Worm (Caenorhabditis elegans) whole organism, L4 larva: ENCODE measurements around the gene epg-7.
A peak's percentile ranks its signal among the peaks of the same experiment; 100 is the strongest.

ENCODE experiments used
- D1046.2 ChIP-seq: fragments of 200-800 bp; sonication (Bioruptor generic); IDR thresholded peaks from 2 replicates; pipeline ENCODE4 v1.3.6; 2022; ENCODE audit warnings: missing genetic modification characterization, missing compliant biosample characterization
- F10B5.3 ChIP-seq: sonication (generic microtip); optimal IDR thresholded peaks from 2 replicates; lab custom pipeline; 2016; ENCODE audit warnings: mild to moderate bottlenecking, missing genetic modification characterization, missing compliant biosample characterization
- R02D3.7 ChIP-seq: fragments of 150-350 bp; sonication (generic microtip); optimal IDR thresholded peaks from 3 replicates; lab custom pipeline; 2014; ENCODE audit warnings: missing biosample characterization, missing genetic modification characterization
- T20F7.1 ChIP-seq: fragments of 200-800 bp; sonication (Bioruptor generic); optimal IDR thresholded peaks from 2 replicates; lab custom pipeline; 2018; ENCODE audit warnings: mild to moderate bottlenecking, missing genetic modification characterization, missing compliant biosample characterization
- Y105C5A.15 ChIP-seq: fragments of 200-800 bp; sonication (Bioruptor generic); IDR thresholded peaks from 2 replicates; pipeline ENCODE4 v1.3.6; 2022; ENCODE audit warnings: missing genetic modification characterization, missing compliant biosample characterization
- Y5F2A.4 ChIP-seq: fragments of 200-800 bp; sonication (Bioruptor generic); optimal IDR thresholded peaks from 2 replicates; lab custom pipeline; 2018; ENCODE audit warnings: mild to moderate bottlenecking, missing genetic modification characterization, missing compliant biosample characterization
- ZK546.5 ChIP-seq, 2 experiments: sonication (generic microtip); optimal IDR thresholded peaks; 2 replicates each; lab custom pipeline; 2017; ENCODE audit warnings: missing biosample characterization in 2 of 2, missing genetic modification characterization in 2 of 2
- aha-1 ChIP-seq: fragments of 150-350 bp; peaks from one replicate; lab custom pipeline; 2014; ENCODE audit warnings: missing biosample characterization, missing genetic modification characterization
- aly-2 ChIP-seq: sonication (generic microtip); optimal IDR thresholded peaks from 2 replicates; lab custom pipeline; 2018; ENCODE audit warnings: missing biosample characterization, missing genetic modification characterization
- ama-1 ChIP-seq: fragments of 150-350 bp; optimal IDR thresholded peaks from 2 replicates; lab custom pipeline; 2014; ENCODE audit warnings: inconsistent platforms, mixed read lengths
- arid-1 ChIP-seq: fragments of 200-800 bp; sonication (Bioruptor generic); conservative IDR thresholded peaks from 2 replicates; pipeline ENCODE4 v1.3.6; 2022; ENCODE audit warnings: missing genetic modification reagents, missing genetic modification characterization, missing compliant biosample characterization
- attf-4 ChIP-seq: sonication (generic microtip); optimal IDR thresholded peaks from 3 replicates; lab custom pipeline; 2017; ENCODE audit warnings: missing biosample characterization, missing genetic modification characterization
- ceh-20 ChIP-seq: fragments of 200-800 bp; sonication (Bioruptor generic); IDR thresholded peaks from 2 replicates; pipeline ENCODE4 v1.3.6; 2022; ENCODE audit warnings: missing genetic modification reagents, missing genetic modification characterization, missing compliant biosample characterization
- ceh-28 ChIP-seq: fragments of 150-350 bp; optimal IDR thresholded peaks from 2 replicates; lab custom pipeline; 2014; ENCODE audit warnings: missing biosample characterization, missing genetic modification reagents, missing genetic modification characterization
- ces-1 ChIP-seq: fragments of 150-350 bp; sonication (generic microtip); optimal IDR thresholded peaks from 4 replicates; lab custom pipeline; 2014; ENCODE audit warnings: missing biosample characterization, missing genetic modification reagents, missing genetic modification characterization
- ctbp-1 ChIP-seq: fragments of 200-800 bp; sonication (Bioruptor generic); IDR thresholded peaks from 2 replicates; pipeline ENCODE4 v1.3.6; 2022; ENCODE audit warnings: missing genetic modification reagents, missing genetic modification characterization, missing compliant biosample characterization
- daf-19 ChIP-seq: fragments of 200-800 bp; sonication (Bioruptor generic); conservative IDR thresholded peaks from 2 replicates; pipeline ENCODE4 v1.3.6; 2022; ENCODE audit warnings: missing genetic modification characterization, missing compliant biosample characterization
- dve-1 ChIP-seq: sonication (generic microtip); optimal IDR thresholded peaks from 2 replicates; lab custom pipeline; 2017; ENCODE audit warnings: antibody characterized with exemption, mild to moderate bottlenecking, missing genetic modification characterization, missing compliant biosample characterization; ENCODE audit not compliant: insufficient read depth
- egl-43 ChIP-seq: fragments of 200-800 bp; sonication (Bioruptor generic); IDR thresholded peaks from 2 replicates; pipeline ENCODE4 v1.3.6; 2022; ENCODE audit warnings: missing genetic modification reagents, missing genetic modification characterization, missing compliant biosample characterization
- gei-8 ChIP-seq: fragments of 200-800 bp; sonication (Bioruptor generic); optimal IDR thresholded peaks from 2 replicates; lab custom pipeline; 2018; ENCODE audit warnings: mild to moderate bottlenecking, missing genetic modification characterization, missing compliant biosample characterization
- hif-1 ChIP-seq, 2 experiments: sonication (generic microtip); optimal IDR thresholded peaks; 2 replicates each; lab custom pipeline; 2016 to 2017; ENCODE audit warnings: missing compliant biosample characterization in 2 of 2, missing genetic modification characterization in 2 of 2, missing genetic modification reagents in 2 of 2, missing genotype in 2 of 2, mild to moderate bottlenecking in 1 of 2
- hlh-30 ChIP-seq: sonication (generic microtip); optimal IDR thresholded peaks from 2 replicates; lab custom pipeline; 2017; ENCODE audit warnings: antibody characterized with exemption, mild to moderate bottlenecking, missing genetic modification characterization, missing compliant biosample characterization; ENCODE audit not compliant: insufficient read depth
- jun-1 ChIP-seq: fragments of 150-350 bp; optimal IDR thresholded peaks from 2 replicates; lab custom pipeline; 2014; ENCODE audit warnings: missing biosample characterization, missing genetic modification reagents, missing genetic modification characterization
- lin-15B ChIP-seq: fragments of 150-350 bp; sonication (generic microtip); optimal IDR thresholded peaks from 3 replicates; lab custom pipeline; 2014; ENCODE audit warnings: missing biosample characterization, missing genetic modification characterization
- lin-29 ChIP-seq: fragments of 200-800 bp; sonication (Bioruptor generic); IDR thresholded peaks from 2 replicates; pipeline ENCODE4 v1.3.6; 2022; ENCODE audit warnings: missing genetic modification reagents, missing genetic modification characterization, missing compliant biosample characterization
- lin-38 ChIP-seq: fragments of 200-800 bp; sonication (Bioruptor generic); IDR thresholded peaks from 2 replicates; pipeline ENCODE4 v1.3.6; 2022; ENCODE audit warnings: missing genetic modification reagents, missing genetic modification characterization, missing compliant biosample characterization
- lin-39 ChIP-seq: fragments of 150-350 bp; optimal IDR thresholded peaks from 2 replicates; lab custom pipeline; 2014; ENCODE audit warnings: missing biosample characterization, missing genetic modification reagents, missing genetic modification characterization
- lir-3 ChIP-seq: sonication (generic microtip); optimal IDR thresholded peaks from 2 replicates; lab custom pipeline; 2016; ENCODE audit warnings: mild to moderate bottlenecking, missing genetic modification characterization, missing compliant biosample characterization
- madf-5 ChIP-seq, 2 experiments: fragments of 200-800 bp; sonication (Bioruptor generic); IDR thresholded peaks; 2 replicates each; pipeline ENCODE4 v1.3.6; 2022; ENCODE audit warnings: missing compliant biosample characterization in 2 of 2, missing genetic modification characterization in 2 of 2
- madf-9 ChIP-seq: fragments of 200-800 bp; sonication (Bioruptor generic); conservative IDR thresholded peaks from 2 replicates; pipeline ENCODE4 v1.3.6; 2022; ENCODE audit warnings: missing genetic modification reagents, missing genetic modification characterization, missing compliant biosample characterization
- mep-1 ChIP-seq: fragments of 150-350 bp; sonication (generic microtip); optimal IDR thresholded peaks from 3 replicates; lab custom pipeline; 2014; ENCODE audit warnings: missing biosample characterization, missing genetic modification characterization
- mes-2 ChIP-seq: sonication (generic microtip); optimal IDR thresholded peaks from 2 replicates; lab custom pipeline; 2016; ENCODE audit warnings: missing genotype, mild to moderate bottlenecking, missing genetic modification characterization, missing compliant biosample characterization; ENCODE audit not compliant: poor library complexity, severe bottlenecking
- mxl-3 ChIP-seq: fragments of 200-800 bp; sonication (Bioruptor generic); optimal IDR thresholded peaks from 2 replicates; lab custom pipeline; 2018; ENCODE audit warnings: mild to moderate bottlenecking, missing genetic modification characterization, missing compliant biosample characterization
- nhr-111 ChIP-seq: fragments of 200-800 bp; sonication (Bioruptor generic); optimal IDR thresholded peaks from 2 replicates; lab custom pipeline; 2018; ENCODE audit warnings: mild to moderate bottlenecking, missing genetic modification characterization, missing compliant biosample characterization
- nhr-25 ChIP-seq: sonication (generic microtip); optimal IDR thresholded peaks from 2 replicates; lab custom pipeline; 2017; ENCODE audit warnings: missing genetic modification characterization, mild to moderate bottlenecking, missing compliant biosample characterization, antibody characterized with exemption, moderate library complexity, borderline replicate concordance; ENCODE audit not compliant: insufficient read depth
- nhr-41 ChIP-seq: fragments of 200-800 bp; sonication (Bioruptor generic); IDR thresholded peaks from 2 replicates; pipeline ENCODE4 v1.3.6; 2022; ENCODE audit warnings: missing genetic modification reagents, missing genetic modification characterization, missing compliant biosample characterization
- nhr-6 ChIP-seq: fragments of 150-350 bp; optimal IDR thresholded peaks from 2 replicates; lab custom pipeline; 2014; ENCODE audit warnings: missing biosample characterization, missing genetic modification characterization
- nhr-76 ChIP-seq: fragments of 150-350 bp; optimal IDR thresholded peaks from 2 replicates; lab custom pipeline; 2014; ENCODE audit warnings: missing biosample characterization, missing genetic modification characterization
- pha-4 ChIP-seq, 2 experiments: fragments of 150-350 bp in 1 of 2; fragments of 200-800 bp in 1 of 2; sonication (Bioruptor generic) in 1 of 2; IDR thresholded peaks in 1 of 2; optimal IDR thresholded peaks in 1 of 2; 2 replicates each; pipeline versions ENCODE4 v1.3.6 to Lab custom; 2014 to 2022; ENCODE audit warnings: missing genetic modification characterization in 2 of 2, missing genetic modification reagents in 2 of 2, missing biosample characterization in 1 of 2, missing compliant biosample characterization in 1 of 2
- php-3 ChIP-seq: fragments of 200-800 bp; sonication (Bioruptor generic); IDR thresholded peaks from 2 replicates; pipeline ENCODE4 v1.3.6; 2022; ENCODE audit warnings: missing genetic modification reagents, missing genetic modification characterization, missing compliant biosample characterization
- pqm-1 ChIP-seq: sonication (generic microtip); optimal IDR thresholded peaks from 2 replicates; lab custom pipeline; 2017; ENCODE audit warnings: missing biosample characterization, missing genetic modification characterization
- saeg-2 ChIP-seq: fragments of 200-800 bp; sonication (Bioruptor generic); IDR thresholded peaks from 2 replicates; pipeline ENCODE4 v1.3.6; 2022; ENCODE audit warnings: missing genetic modification reagents, missing genetic modification characterization, missing compliant biosample characterization
- sdz-12 ChIP-seq: fragments of 200-800 bp; sonication (Bioruptor generic); optimal IDR thresholded peaks from 2 replicates; lab custom pipeline; 2018; ENCODE audit warnings: mild to moderate bottlenecking, missing genetic modification characterization, missing compliant biosample characterization
- tag-97 ChIP-seq: fragments of 200-800 bp; sonication (Bioruptor generic); IDR thresholded peaks from 2 replicates; pipeline ENCODE4 v1.3.6; 2022; ENCODE audit warnings: missing genetic modification characterization, missing compliant biosample characterization
- unc-130 ChIP-seq: sonication (generic microtip); optimal IDR thresholded peaks from 2 replicates; lab custom pipeline; 2016; ENCODE audit warnings: missing genetic modification reagents, missing genetic modification characterization, missing compliant biosample characterization
- unc-39 ChIP-seq: sonication (generic microtip); optimal IDR thresholded peaks from 2 replicates; lab custom pipeline; 2017; ENCODE audit warnings: missing biosample characterization, missing genetic modification characterization
- unc-62 ChIP-seq, 3 experiments: fragments of 150-350 bp in 1 of 3; sonication (generic microtip); optimal IDR thresholded peaks in 2 of 3; peaks in 1 of 3; 1 replicate in 1 of 3; 2 replicates in 2 of 3; lab custom pipeline; 2014 to 2017; ENCODE audit warnings: missing biosample characterization in 3 of 3, missing genetic modification characterization in 3 of 3, missing genetic modification reagents in 3 of 3, missing genotype in 1 of 3
- zag-1 ChIP-seq: fragments of 150-350 bp; optimal IDR thresholded peaks from 2 replicates; lab custom pipeline; 2014; ENCODE audit warnings: missing biosample characterization, missing genetic modification characterization
- zfp-3 ChIP-seq: fragments of 200-800 bp; sonication (Bioruptor generic); conservative IDR thresholded peaks from 2 replicates; pipeline ENCODE4 v1.3.6; 2022; ENCODE audit warnings: missing genetic modification reagents, missing genetic modification characterization, missing compliant biosample characterization

Gene epg-7

DNA sequence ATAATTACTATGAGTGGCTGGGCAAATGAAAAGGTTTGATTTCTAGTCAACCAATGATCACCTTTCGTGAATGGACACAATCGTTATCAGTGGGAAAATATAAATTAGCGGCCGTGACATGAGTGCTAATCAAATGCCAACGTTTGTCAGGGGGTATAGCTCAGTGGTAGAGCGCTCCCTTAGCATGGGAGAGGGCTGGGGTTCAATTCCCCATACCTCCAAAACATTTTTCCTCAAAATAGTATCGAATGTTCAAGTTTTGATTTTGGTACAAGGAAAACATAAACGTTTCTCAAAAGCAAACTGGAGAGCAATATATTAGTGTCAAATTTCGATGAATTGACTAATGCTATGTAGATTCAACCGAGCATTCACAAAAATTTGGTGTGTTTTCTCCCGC lies 10.9 kb upstream of the epg-7 start:
- TF ChIP-seq madf-5 (GFP tag; IDR thresholded peaks at IDR 0.05; lab: Robert Waterston, UW) (0 out of 4 replicates have a peak, but pooled peaks have one; percentile 51 to 67), madf-9 (GFP tag; lab: Robert Waterston, UW) (peak; percentile 47; the same call in 1 of the 2 replicates), sdz-12 (GFP tag; lab: Kevin White, UChicago) (peak; percentile 36), aly-2 (no peak), unc-39 (tag; lab: Kevin White, UChicago) (no peak), pqm-1 (tag; lab: Kevin White, UChicago) (no peak), arid-1 (peak; percentile 77), R02D3.7 (tag; lab: Kevin White, UChicago) (no peak), ZK546.5 (tag; optimal IDR thresholded peaks at IDR 0.05; lab: Kevin White, UChicago) (no peak), php-3 (peak; percentile 61; the same call in 1 of the 2 replicates), nhr-6 (tag; lab: Kevin White, UChicago) (peak; percentile 46), gei-8 (peak; percentile 25), nhr-111 (GFP tag; lab: Kevin White, UChicago) (peak; percentile 72), lin-38 (GFP tag; lab: Robert Waterston, UW) (peak; percentile 69), Y105C5A.15 (GFP tag; lab: Robert Waterston, UW) (peak; percentile 82; the same call in 1 of the 2 replicates), attf-4 (tag; lab: Kevin White, UChicago) (no peak), ces-1 (no peak), hlh-30 (tag; lab: Kevin White, UChicago) (peak; percentile 34), ctbp-1 (GFP tag; lab: Robert Waterston, UW) (peak; percentile 62), ceh-20 (GFP tag; lab: Robert Waterston, UW) (0 out of 2 replicates have a peak, but pooled peaks have one; percentile 33), lin-29 (GFP tag; lab: Robert Waterston, UW) (no peak), aha-1 (tag; lab: Kevin White, UChicago) (no peak), lin-15B (tag; lab: Kevin White, UChicago) (no peak), mxl-3 (GFP tag; lab: Kevin White, UChicago) (peak; percentile 51), mep-1 (peak; percentile 54), lin-39 (no peak), unc-62 (GFP tag; optimal IDR thresholded peaks at IDR 0.05 in 1 of 2; lab: Kevin White, UChicago) (no peak), unc-62 (tag; optimal IDR thresholded peaks at IDR 0.05; lab: Kevin White, UChicago) (no peak), hif-1 (tag; optimal IDR thresholded peaks at IDR 0.05; lab: Kevin White, UChicago) (peak in 1 of 2 experiments; percentile 13), tag-97 (GFP tag; lab: Robert Waterston, UW) (no peak), egl-43 (GFP tag; lab: Robert Waterston, UW) (no peak), daf-19 (GFP tag; lab: Robert Waterston, UW) (peak; percentile 87), T20F7.1 (peak; percentile 28), mes-2 (tag; lab: Kevin White, UChicago) (peak; percentile 42), F10B5.3 (tag; lab: Kevin White, UChicago) (peak; percentile 3), zfp-3 (no peak), ceh-28 (no peak), jun-1 (no peak), lir-3 (tag; lab: Kevin White, UChicago) (peak; percentile 57), nhr-76 (tag; lab: Kevin White, UChicago) (no peak), Y5F2A.4 (GFP tag; lab: Kevin White, UChicago) (peak; percentile 34), saeg-2 (0 out of 2 replicates have a peak, but pooled peaks have one; percentile 27), unc-130 (no peak), dve-1 (tag; lab: Kevin White, UChicago) (peak; percentile 48), zag-1 (no peak), nhr-25 (no peak), nhr-41 (GFP tag; lab: Robert Waterston, UW) (peak; percentile 39; the same call in 1 of the 2 replicates), D1046.2 (GFP tag; lab: Robert Waterston, UW) (peak; percentile 64; the same call in 1 of the 2 replicates), pha-4 (GFP tag; IDR thresholded peaks at IDR 0.05; lab: Robert Waterston, UW) (peak; percentile 87; the same call in 1 of the 2 replicates), pha-4 (tag; optimal IDR thresholded peaks at IDR 0.05; lab: Kevin White, UChicago) (no peak), ama-1 (no peak)
